Fruit fly (Drosophila melanogaster): ENCODE measurements around the gene vls.
A peak's percentile ranks its signal among the peaks of the same experiment; 100 is the strongest.

Gene vls

dm6 chr2L:20091094-20091679 lies 25.7 kb upstream of the vls start, which contains the start of the genes CG10747 and Pyroxd1 (continued):
- TF ChIP-seq fkh (GFP tag; optimal IDR thresholded peaks at IDR 0.05) (peak; percentile 87), CG31627 (GFP tag; optimal IDR thresholded peaks at IDR 0.05) (peak; percentile 99), net (GFP tag; optimal IDR thresholded peaks at IDR 0.05) (peak; percentile 99), svp (GFP tag) (peak; percentile 99), Eip93F (GFP tag; optimal IDR thresholded peaks at IDR 0.05) (peak; percentile 98), CG11902 (GFP tag; optimal IDR thresholded peaks at IDR 0.05) (peak; percentile 98), CG10631 (GFP tag; optimal IDR thresholded peaks at IDR 0.05) (peak; percentile 99), CG9139 (GFP tag; optimal IDR thresholded peaks at IDR 0.05) (peak; percentile 96), CG11294 (GFP tag; IDR thresholded peaks at IDR 0.05) (peak; percentile 98)

- TF ChIP-seq CG11762 (GFP tag; optimal IDR thresholded peaks at IDR 0.05; ENCODE audit: insufficient read depth) = peak; percentile 94
- peak; percentile 91 for TF ChIP-seq CG8632 (GFP tag; optimal IDR thresholded peaks at IDR 0.05)
- TF ChIP-seq CG10669 (GFP tag; optimal IDR thresholded peaks at IDR 0.05) = peak; percentile 86
- peak; percentile 84 for TF ChIP-seq CG11902 (GFP tag; optimal IDR thresholded peaks at IDR 0.05)
- TF ChIP-seq Hr4 (GFP tag; optimal IDR thresholded peaks at IDR 0.05) = peak; percentile 94
- TF ChIP-seq Sox15 (GFP tag; optimal IDR thresholded peaks at IDR 0.05) = peak; percentile 85
- peak; percentile 92 for TF ChIP-seq Smox (GFP tag; optimal IDR thresholded peaks at IDR 0.05)
- peak; percentile 73 for TF ChIP-seq CG3032 (tag; optimal IDR thresholded peaks at IDR 0.05)
- peak; percentile 63 to 83 for TF ChIP-seq salr (GFP tag; optimal IDR thresholded peaks at IDR 0.05)
- TF ChIP-seq topi (GFP tag; optimal IDR thresholded peaks at IDR 0.05) = peak; percentile 91
- TF ChIP-seq acj6 (GFP tag; optimal IDR thresholded peaks at IDR 0.05) = peak; percentile 92
- peak; percentile 98 for TF ChIP-seq svp (GFP tag)
- peak; percentile 96 for TF ChIP-seq CG6163 (GFP tag; IDR thresholded peaks at IDR 0.05)
- peak; percentile 90 for TF ChIP-seq CG8319 (GFP tag; optimal IDR thresholded peaks at IDR 0.05)
- peak; percentile 53 for TF ChIP-seq CG9139 (GFP tag; optimal IDR thresholded peaks at IDR 0.05)
- peak; percentile 90 for TF ChIP-seq lz (GFP tag; optimal IDR thresholded peaks at IDR 0.05)
- peak; percentile 88 for TF ChIP-seq achi (GFP tag; optimal IDR thresholded peaks at IDR 0.05)
- TF ChIP-seq fkh (GFP tag; optimal IDR thresholded peaks at IDR 0.05) = peak; percentile 98
- TF ChIP-seq Eip93F (GFP tag; optimal IDR thresholded peaks at IDR 0.05) = peak; percentile 94
- TF ChIP-seq CG4318 (GFP tag; optimal IDR thresholded peaks at IDR 0.05) = peak; percentile 77
- peak; percentile 81 for TF ChIP-seq spab (GFP tag; optimal IDR thresholded peaks at IDR 0.05)
- TF ChIP-seq OdsH (GFP tag; optimal IDR thresholded peaks at IDR 0.05) = peak; percentile 95
- peak; percentile 95 for TF ChIP-seq pdm3 (GFP tag; optimal IDR thresholded peaks at IDR 0.05)
- peak; percentile 93 for TF ChIP-seq Sox102F (GFP tag; optimal IDR thresholded peaks at IDR 0.05)
- peak; percentile 98 for TF ChIP-seq Eip78C (GFP tag)
- TF ChIP-seq eg (GFP tag; IDR thresholded peaks at IDR 0.05) = peak; percentile 98
- TF ChIP-seq Hr38 (GFP tag; optimal IDR thresholded peaks at IDR 0.05) = no peak
- TF ChIP-seq dsx (GFP tag; optimal IDR thresholded peaks at IDR 0.05; ENCODE audit: poor library complexity, severe bottlenecking) = peak; percentile 55
- peak; percentile 91 for TF ChIP-seq CG31627 (GFP tag; optimal IDR thresholded peaks at IDR 0.05)
- peak; percentile 91 for TF ChIP-seq CG6276 (GFP tag; optimal IDR thresholded peaks at IDR 0.05)
- TF ChIP-seq CG34406 (GFP tag; optimal IDR thresholded peaks at IDR 0.05) = peak; percentile 93
- TF ChIP-seq CG6808 (GFP tag; optimal IDR thresholded peaks at IDR 0.05) = peak; percentile 74
- peak; percentile 72 for TF ChIP-seq fd59A (GFP tag; optimal IDR thresholded peaks at IDR 0.05)
- TF ChIP-seq ss (GFP tag; optimal IDR thresholded peaks at IDR 0.05) = peak; percentile 15 to 71
- peak; percentile 93 for TF ChIP-seq Lpt (GFP tag; optimal IDR thresholded peaks at IDR 0.05)
- TF ChIP-seq CG8119 (GFP tag; IDR thresholded peaks at IDR 0.05) = peak; percentile 95
- TF ChIP-seq Ets96B (tag; optimal IDR thresholded peaks at IDR 0.05) = peak; percentile 81
- peak; percentile 92 for TF ChIP-seq Met (GFP tag; optimal IDR thresholded peaks at IDR 0.05)
- TF ChIP-seq CG16779 (tag; optimal IDR thresholded peaks at IDR 0.05) = peak; percentile 90
- peak; percentile 90 for TF ChIP-seq CG32006 (GFP tag; optimal IDR thresholded peaks at IDR 0.05)
- TF ChIP-seq Hr39 (GFP tag; optimal IDR thresholded peaks at IDR 0.05) = peak; percentile 91
- TF ChIP-seq dac (GFP tag; optimal IDR thresholded peaks at IDR 0.05) = peak; percentile 85
- peak; percentile 92 for TF ChIP-seq CG10631 (GFP tag; optimal IDR thresholded peaks at IDR 0.05)
- peak; percentile 76 for TF ChIP-seq CG1621 (tag; optimal IDR thresholded peaks at IDR 0.05)
These were observed 21.0 kb upstream of the vls start for dm6 chr2L:20086295-20087096.
